Fruit fly (Drosophila melanogaster) whole organism, wandering third instar larva: ENCODE measurements around the gene nrv3.

ENCODE experiments used
- Abd-B ChIP-seq: fragments of >200 bp; optimal IDR thresholded peaks from 2 replicates; lab custom pipeline; 2017; ENCODE audit warnings: missing biosample characterization, missing genetic modification characterization
- CG32264 ChIP-seq: fragments of 200-800 bp; sonication (Bioruptor generic); optimal IDR thresholded peaks from 2 replicates; lab custom pipeline; 2016; ENCODE audit warnings: missing biosample characterization, missing genetic modification characterization
- CG9705 ChIP-seq: fragments of 200-800 bp; sonication (Bioruptor generic); optimal IDR thresholded peaks from 2 replicates; lab custom pipeline; 2018; ENCODE audit warnings: missing biosample characterization, mild to moderate bottlenecking, missing genetic modification characterization
- CrebA ChIP-seq: fragments of 200-800 bp; sonication (Bioruptor generic); optimal IDR thresholded peaks from 2 replicates; lab custom pipeline; 2016; ENCODE audit warnings: missing biosample characterization, mild to moderate bottlenecking, missing genetic modification characterization, borderline replicate concordance
- Dfd ChIP-seq: fragments of >200 bp; optimal IDR thresholded peaks from 2 replicates; lab custom pipeline; 2017; ENCODE audit warnings: missing biosample characterization, missing genetic modification characterization
- Dif ChIP-seq: fragments of 200-275, 200-300 bp; sonication (Bioruptor generic); optimal IDR thresholded peaks from 2 replicates; lab custom pipeline; 2018; ENCODE audit warnings: missing biosample characterization, missing genetic modification characterization; ENCODE audit not compliant: partially characterized antibody
- GATAd ChIP-seq: sonication (Bioruptor generic); optimal IDR thresholded peaks from 2 replicates; lab custom pipeline; 2016; ENCODE audit warnings: missing biosample characterization, missing genetic modification characterization
- HLH106 ChIP-seq: fragments of 200-800 bp; optimal IDR thresholded peaks from 3 replicates; lab custom pipeline; 2019; ENCODE audit warnings: missing biosample characterization, mild to moderate bottlenecking, missing genetic modification characterization, moderate library complexity
- Hnf4 ChIP-seq: fragments of 200-800 bp; sonication (Bioruptor generic); optimal IDR thresholded peaks from 2 replicates; lab custom pipeline; 2016; ENCODE audit warnings: missing biosample characterization, mild to moderate bottlenecking, missing genetic modification characterization
- Hr78 ChIP-seq: fragments of >200 bp; optimal IDR thresholded peaks from 2 replicates; lab custom pipeline; 2017; ENCODE audit warnings: missing biosample characterization, missing genetic modification characterization
- Hr83 ChIP-seq: fragments of 200-300 bp; sonication (Bioruptor generic); optimal IDR thresholded peaks from 2 replicates; lab custom pipeline; 2016; ENCODE audit warnings: missing biosample characterization, mild to moderate bottlenecking, missing genetic modification characterization, moderate library complexity; ENCODE audit not compliant: poor library complexity, severe bottlenecking
- Jra ChIP-seq: sonication (Bioruptor generic); optimal IDR thresholded peaks from 2 replicates; lab custom pipeline; 2016; ENCODE audit warnings: missing biosample characterization, missing genetic modification characterization
- Mio ChIP-seq: sonication (Bioruptor generic); optimal IDR thresholded peaks from 2 replicates; lab custom pipeline; 2016; ENCODE audit warnings: missing biosample characterization, missing genetic modification characterization
- Myc ChIP-seq: fragments of >200 bp; optimal IDR thresholded peaks from 2 replicates; lab custom pipeline; 2017
- N ChIP-seq: fragments of >200 bp; optimal IDR thresholded peaks from 2 replicates; lab custom pipeline; 2018; ENCODE audit warnings: missing biosample characterization, missing external identifiers, missing genetic modification characterization
- OdsH ChIP-seq: fragments of 200-800 bp; sonication (Bioruptor generic); optimal IDR thresholded peaks from 2 replicates; lab custom pipeline; 2016; ENCODE audit warnings: missing biosample characterization, mild to moderate bottlenecking, missing genetic modification characterization
- Rel ChIP-seq, 2 experiments: fragments of 200-800 bp; sonication (Bioruptor generic) in 1 of 2; optimal IDR thresholded peaks; 2 replicates in 1 of 2; 3 replicates in 1 of 2; lab custom pipeline; 2016 to 2019; ENCODE audit warnings: mild to moderate bottlenecking in 2 of 2, missing biosample characterization in 2 of 2, missing genetic modification characterization in 2 of 2, moderate library complexity in 1 of 2
- Sp1 ChIP-seq: fragments of 200-800 bp; sonication (Bioruptor generic); optimal IDR thresholded peaks from 3 replicates; lab custom pipeline; 2019; ENCODE audit warnings: missing biosample characterization, mild to moderate bottlenecking, missing genetic modification characterization, moderate library complexity
- Vsx2 ChIP-seq: fragments of 200-300, 225-300 bp; sonication (Bioruptor generic); optimal IDR thresholded peaks from 2 replicates; lab custom pipeline; 2018; ENCODE audit warnings: missing biosample characterization, missing genetic modification characterization; ENCODE audit not compliant: partially characterized antibody
- br ChIP-seq: fragments of 200-800 bp; sonication (Bioruptor generic); optimal IDR thresholded peaks from 2 replicates; lab custom pipeline; 2016; ENCODE audit warnings: missing biosample characterization, missing genetic modification characterization
- brk ChIP-seq: fragments of 200-800 bp; sonication (Bioruptor generic); optimal IDR thresholded peaks from 2 replicates; lab custom pipeline; 2016; ENCODE audit warnings: missing biosample characterization, mild to moderate bottlenecking, missing genetic modification characterization
- dmrt93B ChIP-seq: fragments of 200-800 bp; sonication (Bioruptor generic); optimal IDR thresholded peaks from 2 replicates; lab custom pipeline; 2018; ENCODE audit warnings: missing biosample characterization, mild to moderate bottlenecking, missing genetic modification characterization
- dsf ChIP-seq: sonication (Bioruptor generic); optimal IDR thresholded peaks from 2 replicates; lab custom pipeline; 2016; ENCODE audit warnings: missing biosample characterization, missing genetic modification characterization, borderline replicate concordance
- ey ChIP-seq: fragments of 200-800 bp; sonication (Bioruptor generic); optimal IDR thresholded peaks from 2 replicates; lab custom pipeline; 2016; ENCODE audit warnings: missing biosample characterization, missing genetic modification characterization
- foxo ChIP-seq, 2 experiments: fragments of 200-800 bp; sonication (Bioruptor generic); optimal IDR thresholded peaks; 2 replicates in 1 of 2; 3 replicates in 1 of 2; lab custom pipeline; 2016 to 2017; ENCODE audit warnings: missing biosample characterization in 2 of 2, missing genetic modification characterization in 2 of 2
- fru ChIP-seq: fragments of 200-800 bp; sonication (Bioruptor generic); optimal IDR thresholded peaks from 3 replicates; lab custom pipeline; 2016; ENCODE audit warnings: missing biosample characterization, mild to moderate bottlenecking, missing genetic modification characterization
- h ChIP-seq: fragments of 200-800 bp; sonication (Bioruptor generic); optimal IDR thresholded peaks from 3 replicates; lab custom pipeline; 2016; ENCODE audit warnings: missing biosample characterization, mild to moderate bottlenecking, missing genetic modification characterization
- jim ChIP-seq: fragments of 175-275, 200-325 bp; sonication (Bioruptor generic); optimal IDR thresholded peaks from 2 replicates; lab custom pipeline; 2016; ENCODE audit warnings: missing biosample characterization, mild to moderate bottlenecking, missing genetic modification characterization
- lola ChIP-seq: fragments of >200 bp; optimal IDR thresholded peaks from 2 replicates; lab custom pipeline; 2017; ENCODE audit warnings: missing biosample characterization, missing genetic modification characterization
- pan ChIP-seq: fragments of >200 bp; optimal IDR thresholded peaks from 2 replicates; lab custom pipeline; 2017
- psq ChIP-seq: fragments of 200-800 bp; sonication (Bioruptor generic); optimal IDR thresholded peaks from 3 replicates; lab custom pipeline; 2017; ENCODE audit warnings: missing biosample characterization, mild to moderate bottlenecking, missing genetic modification characterization, moderate library complexity
- rgr ChIP-seq: fragments of 200-800 bp; sonication (Bioruptor generic); optimal IDR thresholded peaks from 3 replicates; lab custom pipeline; 2016; ENCODE audit warnings: missing biosample characterization, mild to moderate bottlenecking, missing genetic modification characterization
- sage ChIP-seq: fragments of 200-800 bp; sonication (Bioruptor generic); optimal IDR thresholded peaks from 2 replicates; lab custom pipeline; 2016; ENCODE audit warnings: missing biosample characterization, mild to moderate bottlenecking, missing genetic modification characterization
- sv ChIP-seq: fragments of 200-800 bp; sonication (Bioruptor generic); optimal IDR thresholded peaks from 3 replicates; lab custom pipeline; 2016; ENCODE audit warnings: missing biosample characterization, missing genetic modification characterization
- tai ChIP-seq: sonication (Bioruptor generic); optimal IDR thresholded peaks from 2 replicates; lab custom pipeline; 2016; ENCODE audit warnings: missing biosample characterization, missing genetic modification characterization
- usp ChIP-seq: fragments of >200 bp; optimal IDR thresholded peaks from 2 replicates; lab custom pipeline; 2017; ENCODE audit warnings: missing biosample characterization, missing genetic modification characterization
- woc ChIP-seq: sonication (Bioruptor generic); optimal IDR thresholded peaks from 2 replicates; lab custom pipeline; 2016; ENCODE audit warnings: missing biosample characterization, mild to moderate bottlenecking, missing genetic modification characterization

The nrv3 gene

dm6 chr2L:21379790-21380349, at the start of gene nrv3:
Gene nrv3, plus strand, starts transcription at chr2L:21380000.
- TF ChIP-seq Dfd (GFP tag; lab: Kevin White, UChicago): no peak
- no peak for TF ChIP-seq Myc
- no peak for TF ChIP-seq Hr78 (GFP tag; lab: Kevin White, UChicago)
- TF ChIP-seq h (GFP tag; lab: Kevin White, UChicago): no peak
- TF ChIP-seq brk (GFP tag; lab: Kevin White, UChicago): no peak
- no peak for TF ChIP-seq woc (GFP tag; lab: Kevin White, UChicago)
- TF ChIP-seq Hr83 (GFP tag; lab: Kevin White, UChicago): no peak
- no peak for TF ChIP-seq Mio (GFP tag; lab: Kevin White, UChicago)
- no peak for TF ChIP-seq foxo (GFP tag; optimal IDR thresholded peaks at IDR 0.05; lab: Kevin White, UChicago)
- no peak for TF ChIP-seq CG32264 (GFP tag; lab: Kevin White, UChicago)
- TF ChIP-seq Dif (GFP tag; lab: Kevin White, UChicago): no peak
- TF ChIP-seq ey (GFP tag; lab: Kevin White, UChicago): no peak

- TF ChIP-seq Hr83 (GFP tag; lab: Kevin White, UChicago): no peak
- no peak for TF ChIP-seq pan (lab: Kevin White, UChicago)
- TF ChIP-seq woc (GFP tag; lab: Kevin White, UChicago): peak; percentile 8
These were observed 49.0 kb upstream of the nrv3 start for dm6 chr2L:21330823-21331222.

- no peak for TF ChIP-seq Hnf4 (GFP tag; lab: Kevin White, UChicago)
- no peak for TF ChIP-seq brk (GFP tag; lab: Kevin White, UChicago)
- TF ChIP-seq Jra: no peak
- no peak for TF ChIP-seq jim
- no peak for TF ChIP-seq Dfd (GFP tag; lab: Kevin White, UChicago)
- TF ChIP-seq woc (GFP tag; lab: Kevin White, UChicago): no peak
- no peak for TF ChIP-seq br
These were observed 48.3 kb upstream of the nrv3 start, which contains the start of gene dimm for dm6 chr2L:21331502-21331901. Gene dimm, plus strand, starts transcription at chr2L:21331756.

dm6 chr2L:21341706-21342105, 38.1 kb upstream of the nrv3 start:
- no peak for TF ChIP-seq OdsH (GFP tag; lab: Kevin White, UChicago)
- no peak for TF ChIP-seq GATAd (GFP tag; lab: Kevin White, UChicago)

DNA sequence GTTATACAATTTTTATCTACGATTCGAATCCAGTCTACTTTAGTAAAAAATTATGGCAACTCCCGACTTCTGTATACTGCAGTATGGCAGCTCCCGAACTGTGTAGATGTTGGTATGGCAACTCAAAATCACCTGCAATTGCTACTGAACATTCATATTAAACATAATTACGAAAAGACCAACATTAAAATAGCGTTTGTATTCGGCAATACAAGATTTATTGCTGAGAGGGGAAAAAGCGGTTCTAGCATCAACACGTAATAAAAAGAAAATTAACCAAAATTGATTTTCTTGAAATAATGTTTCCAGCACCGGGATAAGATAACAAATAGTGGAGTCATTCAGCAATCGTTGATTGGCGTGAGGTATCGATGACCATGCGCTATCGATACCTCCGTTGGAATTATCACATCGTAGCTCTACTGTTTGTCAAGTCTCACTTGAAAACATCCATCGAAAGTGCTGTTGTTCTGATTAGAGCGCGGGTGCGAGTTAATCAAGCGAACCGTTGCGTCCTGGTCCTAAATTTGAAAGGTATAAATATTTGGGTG, 35.5 kb upstream of the nrv3 start, which contains the start of gene Tsp39D:
TSS of gene Tsp39D (plus strand) at position 405 of the 551 bp plus-strand sequence.
- TF ChIP-seq pan (lab: Kevin White, UChicago) (no peak), Abd-B (GFP tag; lab: Kevin White, UChicago) (no peak), Jra (peak; percentile 21), ey (GFP tag; lab: Kevin White, UChicago) (no peak), rgr (GFP tag; lab: Kevin White, UChicago) (no peak), OdsH (GFP tag; lab: Kevin White, UChicago) (peak; percentile 33), sage (GFP tag; lab: Kevin White, UChicago) (no peak), CG32264 (GFP tag; lab: Kevin White, UChicago) (no peak), br (peak; percentile 18), Myc (peak; percentile 60), Sp1 (GFP tag; lab: Kevin White, UChicago) (no peak), Vsx2 (GFP tag; lab: Kevin White, UChicago) (no peak), N (GFP tag; lab: Kevin White, UChicago) (no peak), CrebA (peak; percentile 14), brk (GFP tag; lab: Kevin White, UChicago) (peak; percentile 40), Hnf4 (GFP tag; lab: Kevin White, UChicago) (no peak), Mio (GFP tag; lab: Kevin White, UChicago) (no peak), CG9705 (GFP tag; lab: Kevin White, UChicago) (no peak), usp (GFP tag; lab: Kevin White, UChicago) (no peak), foxo (GFP tag; optimal IDR thresholded peaks at IDR 0.05; lab: Kevin White, UChicago) (peak in 1 of 2 experiments; percentile 37), GATAd (GFP tag; lab: Kevin White, UChicago) (no peak), Rel (GFP tag; optimal IDR thresholded peaks at IDR 0.05; lab: Kevin White, UChicago) (no peak), Rel (tag; optimal IDR thresholded peaks at IDR 0.05; lab: Kevin White, UChicago) (no peak), HLH106 (tag; lab: Kevin White, UChicago) (no peak), sv (GFP tag; lab: Kevin White, UChicago) (no peak), dsf (GFP tag; lab: Kevin White, UChicago) (no peak), Dif (GFP tag; lab: Kevin White, UChicago) (no peak), Hr78 (GFP tag; lab: Kevin White, UChicago) (no peak), woc (GFP tag; lab: Kevin White, UChicago) (no peak), psq (GFP tag; lab: Kevin White, UChicago) (no peak), jim (no peak), h (GFP tag; lab: Kevin White, UChicago) (peak; percentile 38), tai (GFP tag; lab: Kevin White, UChicago) (no peak), Dfd (GFP tag; lab: Kevin White, UChicago) (no peak), Hr83 (GFP tag; lab: Kevin White, UChicago) (no peak), dmrt93B (GFP tag; lab: Kevin White, UChicago) (no peak), lola (no peak), fru (peak; percentile 18)
